Fruit fly (Drosophila melanogaster): Measurements from ENCODE around the gene inaF-C.

The inaF-C gene

dm6 chrX:11714529-11715262 is 16.9 kb downstream of the inaF-C start (continued):
- TF ChIP-seq CG17361 (GFP tag; IDR thresholded peaks at IDR 0.05) (peak; percentile 75; the same call in 2 of the 3 replicates), az2 (GFP tag; optimal IDR thresholded peaks at IDR 0.05) (peak; percentile 18), CG10267 (tag; optimal IDR thresholded peaks at IDR 0.05) (peak; percentile 36), lab (GFP tag; optimal IDR thresholded peaks at IDR 0.05) (peak; percentile 86), CG12104 (GFP tag; optimal IDR thresholded peaks at IDR 0.05) (no peak), ara (GFP tag; IDR thresholded peaks at IDR 0.05) (peak; percentile 57), CG10366 (GFP tag; IDR thresholded peaks at IDR 0.05) (peak; percentile 58), Tbp (GFP tag; optimal IDR thresholded peaks at IDR 0.05) (no peak), CG11504 (tag; optimal IDR thresholded peaks at IDR 0.05) (peak; percentile 71), stwl (tag; optimal IDR thresholded peaks at IDR 0.05) (no peak), CG14441 (GFP tag; IDR thresholded peaks at IDR 0.05) (peak; percentile 82), NfI (GFP tag; optimal IDR thresholded peaks at IDR 0.05) (peak; percentile 73), CG5953 (GFP tag; IDR thresholded peaks at IDR 0.05) (peak; percentile 63), Dip2 (GFP tag; IDR thresholded peaks at IDR 0.05) (no peak), Atf-2 (GFP tag; optimal IDR thresholded peaks at IDR 0.05) (peak; percentile 1), CG4854 (GFP tag; optimal IDR thresholded peaks at IDR 0.05) (peak; percentile 40), ems (GFP tag; optimal IDR thresholded peaks at IDR 0.05) (peak; percentile 73), ind (GFP tag; optimal IDR thresholded peaks at IDR 0.05) (peak; percentile 50), fu2 (GFP tag; optimal IDR thresholded peaks at IDR 0.05) (peak; percentile 72), CG12236 (GFP tag; optimal IDR thresholded peaks at IDR 0.05) (no peak), Dek (tag; optimal IDR thresholded peaks at IDR 0.05) (peak; percentile 67), sug (tag; optimal IDR thresholded peaks at IDR 0.05) (peak; percentile 45), dati (GFP tag; IDR thresholded peaks at IDR 0.05) (0 out of 2 replicates have a peak, but pooled peaks have one; percentile 15), MTF-1 (GFP tag; optimal IDR thresholded peaks at IDR 0.05; ENCODE audit: borderline replicate concordance) (no peak), gcm2 (GFP tag; optimal IDR thresholded peaks at IDR 0.05) (no peak), CG8765 (GFP tag; IDR thresholded peaks at IDR 0.05) (peak; percentile 43; the same call in 1 of the 2 replicates), otp (GFP tag; IDR thresholded peaks at IDR 0.05) (no peak; the same call in 2 of the 3 replicates), jigr1 (GFP tag; IDR thresholded peaks at IDR 0.05) (no peak; the same call in 2 of the 3 replicates), CG7786 (GFP tag; optimal IDR thresholded peaks at IDR 0.05) (peak; percentile 82), pnt (GFP tag; optimal IDR thresholded peaks at IDR 0.05) (peak; percentile 10), nau (GFP tag; optimal IDR thresholded peaks at IDR 0.05) (peak; percentile 58), HmgZ (tag; optimal IDR thresholded peaks at IDR 0.05) (peak; percentile 72), CG10462 (GFP tag; optimal IDR thresholded peaks at IDR 0.05) (no peak), hkb (optimal IDR thresholded peaks at IDR 0.05) (no peak), hkb (GFP tag; IDR thresholded peaks at IDR 0.05) (peak; percentile 68), Nf-YA (GFP tag; IDR thresholded peaks at IDR 0.05) (no peak), Gug (GFP tag; IDR thresholded peaks at IDR 0.05) (peak; percentile 83), knrl (GFP tag; IDR thresholded peaks at IDR 0.05; ENCODE audit: partially characterized antibody) (peak; percentile 45; the same call in 1 of the 3 replicates), CG11085 (GFP tag; IDR thresholded peaks at IDR 0.05) (peak; percentile 55; the same call in 1 of the 2 replicates), nmo (GFP tag; optimal IDR thresholded peaks at IDR 0.05) (peak; percentile 61), Ssrp (tag; optimal IDR thresholded peaks at IDR 0.05) (peak; percentile 36), CG9876 (GFP tag; optimal IDR thresholded peaks at IDR 0.05) (peak; percentile 43), HLHmδ (GFP tag; optimal IDR thresholded peaks at IDR 0.05) (no peak), grau (tag; optimal IDR thresholded peaks at IDR 0.05) (peak; percentile 73), esg (GFP tag; conservative IDR thresholded peaks at IDR 0.05) (peak; percentile 61), seq (GFP tag; IDR thresholded peaks at IDR 0.05) (peak; percentile 62), CG15514 (GFP tag; optimal IDR thresholded peaks at IDR 0.05) (peak; percentile 77), lilli (GFP tag; optimal IDR thresholded peaks at IDR 0.05) (peak; percentile 50), slou (GFP tag; optimal IDR thresholded peaks at IDR 0.05) (no peak), CG17802 (tag; optimal IDR thresholded peaks at IDR 0.05) (peak; percentile 6)
